Fruit fly (Drosophila melanogaster) whole organism, embryonic: ENCODE measurements around the gene CG13404.
A peak's percentile ranks its signal among the peaks of the same experiment; 100 is the strongest.

Experiments used
- Adf1 ChIP-seq: fragments of 200-800 bp; sonication (Bioruptor generic); IDR thresholded peaks from 2 replicates; pipeline ENCODE4 v1.3.6; 2022; ENCODE audit warnings: missing biosample characterization, missing genetic modification characterization
- Awh ChIP-seq: fragments of 200-800 bp; sonication (Bioruptor generic); IDR thresholded peaks from 2 replicates; pipeline ENCODE4, ENCODE4 v1.3.6; 2022; ENCODE audit warnings: missing biosample characterization, missing genetic modification characterization
- CG10267 ChIP-seq: fragments of 200-800 bp; sonication (Bioruptor generic); optimal IDR thresholded peaks from 2 replicates; lab custom pipeline; 2018; ENCODE audit warnings: missing biosample characterization, mild to moderate bottlenecking, missing genetic modification characterization, moderate library complexity
- CG10431 ChIP-seq: fragments of 200-800 bp; sonication (Bioruptor generic); optimal IDR thresholded peaks from 3 replicates; lab custom pipeline; 2018; ENCODE audit warnings: missing biosample characterization, mild to moderate bottlenecking, missing genetic modification characterization
- CG10565 ChIP-seq: fragments of 200-800 bp; sonication (Bioruptor generic); optimal IDR thresholded peaks from 3 replicates; lab custom pipeline; 2016; ENCODE audit warnings: missing biosample characterization, mild to moderate bottlenecking, missing genetic modification characterization
- CG10959 ChIP-seq: fragments of 200-800 bp; sonication (Bioruptor generic); IDR thresholded peaks from 2 replicates; pipeline ENCODE4 v1.3.6; 2022; ENCODE audit warnings: missing biosample characterization, missing genetic modification characterization
- CG11696 ChIP-seq: fragments of 200-800 bp; sonication (Bioruptor generic); IDR thresholded peaks from 2 replicates; pipeline ENCODE4 v1.3.6; 2022; ENCODE audit warnings: missing biosample characterization, missing genetic modification characterization
- CG14441 ChIP-seq: fragments of 200-800 bp; sonication (Bioruptor generic); IDR thresholded peaks from 2 replicates; pipeline ENCODE4 v1.3.6; 2022; ENCODE audit warnings: missing biosample characterization, missing genetic modification characterization
- CG1602 ChIP-seq: fragments of 200-800 bp; sonication (Bioruptor generic); optimal IDR thresholded peaks from 3 replicates; lab custom pipeline; 2016; ENCODE audit warnings: missing biosample characterization, missing genetic modification characterization
- CG17612 ChIP-seq: fragments of 200-800 bp; sonication (Bioruptor generic); IDR thresholded peaks from 2 replicates; pipeline ENCODE4 v1.3.6; 2022; ENCODE audit warnings: missing biosample characterization, missing genetic modification characterization
- CG17829 ChIP-seq: fragments of 200-800 bp; optimal IDR thresholded peaks from 2 replicates; lab custom pipeline; 2019; ENCODE audit warnings: missing biosample characterization, mild to moderate bottlenecking, missing genetic modification characterization, moderate library complexity
- CG2678 ChIP-seq: fragments of 200-800 bp; sonication (Bioruptor generic); optimal IDR thresholded peaks from 3 replicates; lab custom pipeline; 2019; ENCODE audit warnings: missing biosample characterization, mild to moderate bottlenecking, missing genetic modification characterization, moderate library complexity
- CG30020 ChIP-seq: fragments of 200-800 bp; optimal IDR thresholded peaks from 2 replicates; lab custom pipeline; 2019; ENCODE audit warnings: missing biosample characterization, mild to moderate bottlenecking, missing genetic modification characterization, moderate library complexity
- CG30403 ChIP-seq: fragments of 200-800 bp; sonication (Bioruptor generic); optimal IDR thresholded peaks from 3 replicates; lab custom pipeline; 2016; ENCODE audit warnings: missing biosample characterization, missing genetic modification characterization
- CG4617 ChIP-seq: fragments of 200-800 bp; sonication (Bioruptor generic); optimal IDR thresholded peaks from 3 replicates; lab custom pipeline; 2016; ENCODE audit warnings: missing biosample characterization, missing genetic modification characterization, borderline replicate concordance
- CG4854 ChIP-seq: fragments of 200-800 bp; sonication (Bioruptor generic); optimal IDR thresholded peaks from 2 replicates; lab custom pipeline; 2016; ENCODE audit warnings: missing biosample characterization, missing genetic modification characterization, inconsistent platforms
- CG5245 ChIP-seq: fragments of 200-800 bp; sonication (Bioruptor generic); optimal IDR thresholded peaks from 3 replicates; lab custom pipeline; 2016; ENCODE audit warnings: missing biosample characterization, missing genetic modification characterization
- CG6175 ChIP-seq: fragments of 200-800 bp; sonication (Bioruptor generic); IDR thresholded peaks from 3 replicates; pipeline ENCODE4 v1.3.6; 2022; ENCODE audit warnings: missing biosample characterization, missing genetic modification characterization
- CG7271 ChIP-seq: fragments of 200-800 bp; sonication (Bioruptor generic); optimal IDR thresholded peaks from 2 replicates; lab custom pipeline; 2018; ENCODE audit warnings: missing biosample characterization, mild to moderate bottlenecking, missing genetic modification characterization, moderate library complexity
- CG7372 ChIP-seq: fragments of 200-800 bp; sonication (Bioruptor generic); IDR thresholded peaks from 2 replicates; pipeline ENCODE4 v1.3.6; 2022; ENCODE audit warnings: missing biosample characterization, missing genetic modification characterization
- CG7928 ChIP-seq: fragments of 200-800 bp; sonication (Bioruptor generic); optimal IDR thresholded peaks from 2 replicates; lab custom pipeline; 2017; ENCODE audit warnings: missing biosample characterization, mild to moderate bottlenecking, missing genetic modification characterization
- CoRest ChIP-seq: fragments of 200-800 bp; sonication (Bioruptor generic); optimal IDR thresholded peaks from 3 replicates; lab custom pipeline; 2018; ENCODE audit warnings: missing biosample characterization, mild to moderate bottlenecking, missing genetic modification characterization, moderate library complexity
- Dad ChIP-seq: fragments of 200-800 bp; sonication (Bioruptor generic); optimal IDR thresholded peaks from 3 replicates; lab custom pipeline; 2016; ENCODE audit warnings: missing biosample characterization, missing genetic modification characterization
- Drgx ChIP-seq: fragments of 200-800 bp; sonication (Bioruptor generic); IDR thresholded peaks from 2 replicates; pipeline ENCODE4 v1.3.6; 2022; ENCODE audit warnings: missing biosample characterization, missing genetic modification characterization
- Ets97D ChIP-seq: fragments of 200-800 bp; sonication (Bioruptor generic); optimal IDR thresholded peaks from 3 replicates; lab custom pipeline; 2016; ENCODE audit warnings: missing biosample characterization, missing genetic modification characterization
- H15 ChIP-seq: fragments of 200-800 bp; sonication (Bioruptor generic); IDR thresholded peaks from 3 replicates; pipeline ENCODE4 v1.3.6; 2022; ENCODE audit warnings: missing biosample characterization, missing genetic modification characterization
- H2.0 ChIP-seq: fragments of 200-800 bp; sonication (Bioruptor generic); IDR thresholded peaks from 2 replicates; pipeline ENCODE4 v1.3.6; 2022; ENCODE audit warnings: missing biosample characterization, missing genetic modification characterization
- Mes4 ChIP-seq: fragments of 200-800 bp; sonication (Bioruptor generic); optimal IDR thresholded peaks from 2 replicates; lab custom pipeline; 2016; ENCODE audit warnings: missing biosample characterization, missing genetic modification characterization
- NC2α ChIP-seq: fragments of 200-800 bp; sonication (Bioruptor generic); optimal IDR thresholded peaks from 2 replicates; lab custom pipeline; 2016; ENCODE audit warnings: missing biosample characterization, missing genetic modification characterization
- NFAT ChIP-seq: fragments of 200-800 bp; sonication (Bioruptor generic); IDR thresholded peaks from 2 replicates; pipeline ENCODE4 v1.3.6; 2022; ENCODE audit warnings: missing biosample characterization, missing genetic modification characterization
- Nf-YA ChIP-seq: fragments of 200-800 bp; sonication (Bioruptor generic); IDR thresholded peaks from 2 replicates; pipeline ENCODE4 v1.3.6; 2022; ENCODE audit warnings: missing biosample characterization, missing genetic modification characterization
- Opbp ChIP-seq: fragments of 200-800 bp; sonication (Bioruptor generic); IDR thresholded peaks from 3 replicates; pipeline ENCODE4 v1.3.6; 2022; ENCODE audit warnings: missing biosample characterization, missing genetic modification characterization; ENCODE audit not compliant: partially characterized antibody
- Spps ChIP-seq: fragments of 200-800 bp; sonication (Bioruptor generic); optimal IDR thresholded peaks from 2 replicates; lab custom pipeline; 2018; ENCODE audit warnings: missing biosample characterization, mild to moderate bottlenecking, missing genetic modification characterization
- ash1 ChIP-seq: fragments of 200-800 bp; sonication (Bioruptor generic); optimal IDR thresholded peaks from 2 replicates; lab custom pipeline; 2018; ENCODE audit warnings: missing biosample characterization, mild to moderate bottlenecking, missing genetic modification characterization
- crc ChIP-seq: fragments of 200-800 bp; sonication (Bioruptor generic); optimal IDR thresholded peaks from 2 replicates; lab custom pipeline; 2016; ENCODE audit warnings: missing biosample characterization, missing genetic modification characterization
- crp ChIP-seq, 2 experiments: fragments of 200-800 bp; sonication (Bioruptor generic); optimal IDR thresholded peaks; 2 replicates in 1 of 2; 3 replicates in 1 of 2; lab custom pipeline; 2017; ENCODE audit warnings: missing biosample characterization in 2 of 2, missing genetic modification characterization in 2 of 2, mild to moderate bottlenecking in 1 of 2, moderate library complexity in 1 of 2
- ems ChIP-seq: fragments of 200-800 bp; sonication (Bioruptor generic); optimal IDR thresholded peaks from 3 replicates; lab custom pipeline; 2016; ENCODE audit warnings: missing biosample characterization, missing genetic modification characterization
- gcm2 ChIP-seq: fragments of 200-800 bp; sonication (Bioruptor generic); optimal IDR thresholded peaks from 2 replicates; lab custom pipeline; 2016; ENCODE audit warnings: missing biosample characterization, missing genetic modification characterization
- grau ChIP-seq: fragments of 200-800 bp; optimal IDR thresholded peaks from 3 replicates; lab custom pipeline; 2019; ENCODE audit warnings: missing biosample characterization, mild to moderate bottlenecking, missing genetic modification characterization, moderate library complexity
- gt ChIP-seq: fragments of 200-800 bp; sonication (Bioruptor generic); IDR thresholded peaks from 2 replicates; pipeline ENCODE4 v1.3.6; 2022; ENCODE audit warnings: missing biosample characterization, missing genetic modification characterization
- kni ChIP-seq: fragments of 200-800 bp; sonication (Bioruptor generic); optimal IDR thresholded peaks from 3 replicates; lab custom pipeline; 2017; ENCODE audit warnings: mild to moderate bottlenecking, missing biosample characterization, missing genetic modification reagents, missing genetic modification characterization
- knrl ChIP-seq: fragments of 200-800 bp; sonication (Bioruptor generic); IDR thresholded peaks from 3 replicates; pipeline ENCODE4 v1.3.6; 2022; ENCODE audit warnings: missing biosample characterization, missing genetic modification characterization; ENCODE audit not compliant: partially characterized antibody
- nmo ChIP-seq: fragments of 200-800 bp; sonication (Bioruptor generic); optimal IDR thresholded peaks from 2 replicates; lab custom pipeline; 2018; ENCODE audit warnings: missing biosample characterization, mild to moderate bottlenecking, missing genetic modification characterization, moderate library complexity
- p53 ChIP-seq: fragments of 200-800 bp; sonication (Bioruptor generic); optimal IDR thresholded peaks from 2 replicates; lab custom pipeline; 2016; ENCODE audit warnings: missing biosample characterization, missing genetic modification characterization
- pros ChIP-seq: fragments of 200-800 bp; sonication (Bioruptor generic); optimal IDR thresholded peaks from 3 replicates; lab custom pipeline; 2019; ENCODE audit warnings: missing biosample characterization, mild to moderate bottlenecking, missing genetic modification characterization, moderate library complexity
- psq ChIP-seq: fragments of 200-800 bp; sonication (Bioruptor generic); optimal IDR thresholded peaks from 2 replicates; lab custom pipeline; 2017; ENCODE audit warnings: missing biosample characterization, missing genetic modification characterization
- slou ChIP-seq: fragments of 200-800 bp; sonication (Bioruptor generic); optimal IDR thresholded peaks from 3 replicates; lab custom pipeline; 2016; ENCODE audit warnings: missing biosample characterization, missing genetic modification characterization
- slp2 ChIP-seq: fragments of 200-800 bp; sonication (Bioruptor generic); optimal IDR thresholded peaks from 2 replicates; lab custom pipeline; 2016; ENCODE audit warnings: missing biosample characterization, missing genetic modification characterization
- tio ChIP-seq: fragments of 200-800 bp; sonication (Bioruptor generic); optimal IDR thresholded peaks from 2 replicates; lab custom pipeline; 2017; ENCODE audit warnings: missing biosample characterization, missing genetic modification characterization, inconsistent platforms
- tll ChIP-seq, 2 experiments: fragments of 200-800 bp in 1 of 2; fragments of >200 bp in 1 of 2; sonication (Bioruptor generic) in 1 of 2; optimal IDR thresholded peaks; 2 replicates each; lab custom pipeline; 2017 to 2019; ENCODE audit warnings: missing biosample characterization in 2 of 2, missing genetic modification characterization in 2 of 2, mild to moderate bottlenecking in 1 of 2, moderate library complexity in 1 of 2
- zf30C ChIP-seq: fragments of 200-800 bp; sonication (Bioruptor generic); optimal IDR thresholded peaks from 3 replicates; lab custom pipeline; 2018; ENCODE audit warnings: missing biosample characterization, mild to moderate bottlenecking, missing genetic modification characterization

CG13404 gene

DNA sequence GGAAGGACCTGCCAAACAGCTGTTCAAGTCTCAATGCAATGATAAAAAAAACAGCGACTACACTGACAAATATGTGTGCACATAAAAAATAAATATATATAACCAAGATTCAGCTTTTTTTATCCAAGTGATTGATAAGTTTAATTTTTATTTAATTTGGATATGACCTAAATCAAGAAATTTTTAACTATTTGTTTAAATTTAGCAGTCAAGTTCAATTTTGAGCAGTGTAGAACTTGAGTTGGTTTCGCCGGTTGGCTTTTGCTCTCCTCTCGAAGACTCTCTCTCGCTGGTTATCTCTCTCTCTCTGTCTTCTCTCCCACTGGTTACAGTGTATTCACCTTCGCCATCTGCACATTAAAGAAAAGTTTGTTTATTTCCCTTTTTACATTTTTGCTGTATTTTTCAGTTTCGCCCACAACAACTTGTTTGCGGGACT lies 48.0 kb downstream of the CG13404 start (continued):
- TF ChIP-seq CG5245 (peak; percentile 79), CG10431 (GFP tag; lab: Kevin White, UChicago) (no peak), CG1602 (GFP tag; lab: Kevin White, UChicago) (peak; percentile 75), slou (GFP tag; lab: Kevin White, UChicago) (peak; percentile 82), tll (GFP tag; optimal IDR thresholded peaks at IDR 0.05; lab: Kevin White, UChicago) (no peak), Nf-YA (GFP tag; lab: Robert Waterston, UW) (peak; percentile 75), grau (tag; lab: Kevin White, UChicago) (peak; percentile 89), slp2 (peak; percentile 65), knrl (no peak), Mes4 (peak; percentile 55), CG7271 (peak; percentile 60), CG2678 (tag; lab: Kevin White, UChicago) (peak; percentile 92), NFAT (GFP tag; lab: Robert Waterston, UW) (peak; percentile 55; the same call in 1 of the 2 replicates), Drgx (peak; percentile 97), Ets97D (peak; percentile 33), CG30403 (peak; percentile 91), CG30020 (tag; lab: Kevin White, UChicago) (peak; percentile 51), CG4617 (GFP tag; lab: Kevin White, UChicago) (peak; percentile 66), H15 (peak; percentile 77), Spps (peak; percentile 81), CG10267 (tag; lab: Kevin White, UChicago) (peak; percentile 85), CG7928 (peak; percentile 41), CG7372 (GFP tag; lab: Robert Waterston, UW) (peak; percentile 73), CG11696 (GFP tag; lab: Robert Waterston, UW) (peak; percentile 65), crp (GFP tag; optimal IDR thresholded peaks at IDR 0.05; lab: Kevin White, UChicago) (peak in 1 of 2 experiments; percentile 57), CG10565 (GFP tag; lab: Kevin White, UChicago) (peak; percentile 28), CG14441 (GFP tag; lab: Robert Waterston, UW) (peak; percentile 83), nmo (peak; percentile 90), tio (GFP tag; lab: Kevin White, UChicago) (peak; percentile 78), ash1 (GFP tag; lab: Kevin White, UChicago) (no peak), CG17829 (tag; lab: Kevin White, UChicago) (peak; percentile 90), CG6175 (GFP tag; lab: Robert Waterston, UW) (peak; percentile 81), gcm2 (GFP tag; lab: Kevin White, UChicago) (peak; percentile 60), CoRest (tag; lab: Kevin White, UChicago) (peak; percentile 90), p53 (peak; percentile 25), H2.0 (GFP tag; lab: Robert Waterston, UW) (peak; percentile 88), gt (GFP tag; lab: Robert Waterston, UW) (no peak; the same call in 1 of the 2 replicates), Awh (GFP tag; lab: Robert Waterston, UW) (peak; percentile 84), ems (peak; percentile 44), CG10959 (GFP tag; lab: Robert Waterston, UW) (peak; percentile 76), psq (peak; percentile 33), Opbp (GFP tag; lab: Robert Waterston, UW) (no peak), zf30C (GFP tag; lab: Kevin White, UChicago) (peak; percentile 73), Dad (GFP tag; lab: Kevin White, UChicago) (peak; percentile 52), Adf1 (peak; percentile 68), kni (GFP tag; lab: Kevin White, UChicago) (no peak), crc (GFP tag; lab: Kevin White, UChicago) (peak; percentile 69), pros (GFP tag; lab: Kevin White, UChicago) (no peak), NC2α (GFP tag; lab: Kevin White, UChicago) (no peak), CG17612 (peak; percentile 70), CG4854 (GFP tag; lab: Kevin White, UChicago) (peak; percentile 57)
